Worm (Caenorhabditis elegans) whole organism, young adult: ENCODE measurements around the gene Y7A5A.2.

ENCODE experiments used
- F39B2.1 ChIP-seq: fragments of 200-800 bp; sonication (Bioruptor generic); IDR thresholded peaks from 2 replicates; pipeline ENCODE4 v1.3.6; 2022; ENCODE audit warnings: missing genetic modification reagents, missing genetic modification characterization, missing compliant biosample characterization
- ama-1 ChIP-seq, 3 experiments: fragments of 150-350 bp in 1 of 3; sonication (generic microtip) in 2 of 3; optimal IDR thresholded peaks; 2 replicates each; lab custom pipeline; 2014 to 2018; ENCODE audit warnings: missing biosample characterization in 2 of 3, missing genetic modification characterization in 2 of 3, missing genetic modification reagents in 2 of 3
- bed-2 ChIP-seq: fragments of 200-800 bp; sonication (Bioruptor generic); IDR thresholded peaks from 2 replicates; pipeline ENCODE4 v1.3.6; 2022; ENCODE audit warnings: missing genetic modification reagents, missing genetic modification characterization, missing compliant biosample characterization
- cebp-2 ChIP-seq: fragments of 200-800 bp; sonication (Bioruptor generic); IDR thresholded peaks from 2 replicates; pipeline ENCODE4 v1.3.6; 2022; ENCODE audit warnings: missing genetic modification characterization, missing compliant biosample characterization
- dpl-1 ChIP-seq: fragments of 150-350 bp; optimal IDR thresholded peaks from 2 replicates; lab custom pipeline; 2014; ENCODE audit warnings: missing biosample characterization, missing genetic modification reagents, missing genetic modification characterization
- ekl-4 ChIP-seq: fragments of 200-800 bp; sonication (Bioruptor generic); IDR thresholded peaks from 2 replicates; pipeline ENCODE4 v1.3.6; 2022; ENCODE audit warnings: missing genetic modification reagents, missing genetic modification characterization, missing compliant biosample characterization
- hmg-1.2 ChIP-seq: fragments of 200-800 bp; sonication (Bioruptor generic); IDR thresholded peaks from 2 replicates; pipeline ENCODE4 v1.3.6; 2022; ENCODE audit warnings: missing genetic modification reagents, missing genetic modification characterization, missing compliant biosample characterization
- lin-35 ChIP-seq, 3 experiments: fragments of 150-350 bp in 2 of 3; sonication (generic microtip) in 1 of 3; optimal IDR thresholded peaks; 2 replicates each; lab custom pipeline; 2014 to 2018; ENCODE audit warnings: missing biosample characterization in 3 of 3, missing genetic modification characterization in 3 of 3, missing genetic modification reagents in 3 of 3
- lsl-1 ChIP-seq: fragments of 200-800 bp; sonication (Bioruptor generic); optimal IDR thresholded peaks from 2 replicates; lab custom pipeline; 2018; ENCODE audit warnings: mild to moderate bottlenecking, missing genetic modification characterization, moderate library complexity, missing compliant biosample characterization
- unc-130 ChIP-seq: sonication (generic microtip); optimal IDR thresholded peaks from 2 replicates; lab custom pipeline; 2016; ENCODE audit warnings: missing genetic modification reagents, missing genetic modification characterization, missing compliant biosample characterization
- zfh-2 ChIP-seq: fragments of 200-800 bp; sonication (Bioruptor generic); conservative IDR thresholded peaks from 2 replicates; pipeline ENCODE4 v1.3.6; 2022; ENCODE audit warnings: missing genetic modification reagents, missing genetic modification characterization, missing compliant biosample characterization
- zim-3 ChIP-seq: sonication (generic microtip); optimal IDR thresholded peaks from 2 replicates; lab custom pipeline; 2017; ENCODE audit warnings: mild to moderate bottlenecking, missing genetic modification characterization, moderate library complexity, missing compliant biosample characterization
- ztf-3 ChIP-seq: fragments of 200-800 bp; sonication (Bioruptor generic); optimal IDR thresholded peaks from 2 replicates; lab custom pipeline; 2018; ENCODE audit warnings: mild to moderate bottlenecking, missing genetic modification characterization, missing compliant biosample characterization

DNA sequence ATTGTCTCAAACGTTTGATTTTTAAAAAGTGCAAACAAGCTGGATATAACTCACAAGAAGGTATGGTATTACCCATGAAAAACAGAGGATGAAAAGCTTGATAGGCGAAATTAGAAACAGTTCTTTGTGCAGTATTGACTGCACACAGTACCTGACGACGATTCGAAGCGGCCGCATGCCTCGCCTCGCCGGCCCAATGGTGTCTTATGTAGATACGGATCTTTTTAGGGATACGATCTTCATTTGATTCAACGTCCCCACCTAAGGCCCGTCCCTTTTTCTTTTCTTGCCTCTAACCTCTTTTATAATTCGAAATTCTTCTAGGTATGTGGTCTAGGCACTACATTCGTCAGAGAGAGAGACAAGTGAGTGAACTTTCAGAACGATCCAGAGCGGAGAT lies 6.4 kb downstream of the Y7A5A.2 start, which contains the start of gene bus-17:
- TF ChIP-seq bed-2 (GFP tag; lab: Robert Waterston, UW) (no peak), ekl-4 (GFP tag; lab: Robert Waterston, UW) (no peak), ama-1 (optimal IDR thresholded peaks at IDR 0.05; lab: Kevin White, UChicago) (no peak), ama-1 (GFP tag; optimal IDR thresholded peaks at IDR 0.05; lab: Kevin White, UChicago) (no peak), lin-35 (GFP tag; optimal IDR thresholded peaks at IDR 0.05; lab: Kevin White, UChicago) (no peak), dpl-1 (no peak), lsl-1 (no peak), zim-3 (no peak), hmg-1.2 (no peak), ztf-3 (GFP tag; lab: Kevin White, UChicago) (no peak), cebp-2 (GFP tag; lab: Robert Waterston, UW) (no peak), F39B2.1 (GFP tag; lab: Robert Waterston, UW) (no peak), zfh-2 (GFP tag; lab: Robert Waterston, UW) (no peak), unc-130 (GFP tag; lab: Kevin White, UChicago) (no peak)
